Fruit fly (Drosophila melanogaster) whole organism, embryonic: ENCODE results near the gene Prat2.
A peak's percentile ranks its signal among the peaks of the same experiment; 100 is the strongest.

Experiments used
- Blimp-1 ChIP-seq: fragments of 200-800 bp; sonication (Bioruptor generic); optimal IDR thresholded peaks from 3 replicates; lab custom pipeline; 2018; ENCODE audit warnings: missing biosample characterization, missing genetic modification characterization, mild to moderate bottlenecking, moderate library complexity, missing genetic modification reagents
- CG10209 ChIP-seq: fragments of 200-800 bp; sonication (Bioruptor generic); optimal IDR thresholded peaks from 3 replicates; lab custom pipeline; 2017; ENCODE audit warnings: missing biosample characterization, mild to moderate bottlenecking, missing genetic modification characterization, missing genetic modification reagents
- CG10274 ChIP-seq: fragments of 200-800 bp; sonication (Bioruptor generic); optimal IDR thresholded peaks from 3 replicates; lab custom pipeline; 2017; ENCODE audit warnings: missing biosample characterization, mild to moderate bottlenecking, missing genetic modification characterization
- CG10979 ChIP-seq: fragments of 200-800 bp; sonication (Bioruptor generic); optimal IDR thresholded peaks from 2 replicates; lab custom pipeline; 2018; ENCODE audit warnings: missing biosample characterization, mild to moderate bottlenecking, missing genetic modification characterization, moderate library complexity
- CG11560 ChIP-seq: fragments of 200-800 bp; sonication (Bioruptor generic); IDR thresholded peaks from 3 replicates; pipeline ENCODE4 v1.3.6; 2022; ENCODE audit warnings: missing biosample characterization, missing genetic modification characterization
- CG11696 ChIP-seq: fragments of 200-800 bp; sonication (Bioruptor generic); IDR thresholded peaks from 2 replicates; pipeline ENCODE4 v1.3.6; 2022; ENCODE audit warnings: missing biosample characterization, missing genetic modification characterization
- CG13424 ChIP-seq: fragments of 200-800 bp; sonication (Bioruptor generic); optimal IDR thresholded peaks from 2 replicates; lab custom pipeline; 2019; ENCODE audit warnings: missing biosample characterization, mild to moderate bottlenecking, missing genetic modification characterization, moderate library complexity
- CG13894 ChIP-seq: fragments of 200-800 bp; sonication (Bioruptor generic); optimal IDR thresholded peaks from 3 replicates; lab custom pipeline; 2018; ENCODE audit warnings: missing biosample characterization, mild to moderate bottlenecking, missing genetic modification characterization, moderate library complexity
- CG15269 ChIP-seq: fragments of 200-800 bp; sonication (Bioruptor generic); optimal IDR thresholded peaks from 2 replicates; lab custom pipeline; 2018; ENCODE audit warnings: missing biosample characterization, mild to moderate bottlenecking, missing genetic modification characterization, moderate library complexity
- CG17359 ChIP-seq: fragments of 200-800 bp; sonication (Bioruptor generic); optimal IDR thresholded peaks from 3 replicates; lab custom pipeline; 2018; ENCODE audit warnings: missing biosample characterization, mild to moderate bottlenecking, missing genetic modification characterization, moderate library complexity
- CG17361 ChIP-seq: fragments of 200-800 bp; sonication (Bioruptor generic); IDR thresholded peaks from 3 replicates; pipeline ENCODE4 v1.3.6; 2022; ENCODE audit warnings: missing biosample characterization, missing genetic modification characterization
- CG18599 ChIP-seq: fragments of 200-800 bp; sonication (Bioruptor generic); optimal IDR thresholded peaks from 3 replicates; lab custom pipeline; 2017; ENCODE audit warnings: missing biosample characterization, missing genetic modification characterization, mild to moderate bottlenecking, moderate library complexity, missing genetic modification reagents
- CG2199 ChIP-seq: fragments of 200-800 bp; sonication (Bioruptor generic); IDR thresholded peaks from 3 replicates; pipeline ENCODE4 v1.3.6; 2022; ENCODE audit warnings: missing biosample characterization, missing genetic modification characterization
- CG2202 ChIP-seq: fragments of 200-800 bp; sonication (Bioruptor generic); optimal IDR thresholded peaks from 2 replicates; lab custom pipeline; 2018; ENCODE audit warnings: missing biosample characterization, mild to moderate bottlenecking, missing genetic modification characterization
- CG30020 ChIP-seq: fragments of 200-800 bp; optimal IDR thresholded peaks from 2 replicates; lab custom pipeline; 2019; ENCODE audit warnings: missing biosample characterization, mild to moderate bottlenecking, missing genetic modification characterization, moderate library complexity
- CG6254 ChIP-seq: fragments of 200-800 bp; sonication (Bioruptor generic); optimal IDR thresholded peaks from 3 replicates; lab custom pipeline; 2017; ENCODE audit warnings: mild to moderate bottlenecking, missing biosample characterization, missing genetic modification reagents, missing genetic modification characterization
- CG7556 ChIP-seq: fragments of 200-800 bp; sonication (Bioruptor generic); optimal IDR thresholded peaks from 2 replicates; lab custom pipeline; 2017; ENCODE audit warnings: missing biosample characterization, mild to moderate bottlenecking, missing genetic modification characterization
- CG9437 ChIP-seq: fragments of 200-800 bp; sonication (Bioruptor generic); optimal IDR thresholded peaks from 2 replicates; lab custom pipeline; 2018; ENCODE audit warnings: missing biosample characterization, mild to moderate bottlenecking, missing genetic modification characterization
- D19A ChIP-seq: fragments of 200-800 bp; optimal IDR thresholded peaks from 3 replicates; lab custom pipeline; 2019; ENCODE audit warnings: missing biosample characterization, mild to moderate bottlenecking, missing genetic modification characterization, moderate library complexity
- H15 ChIP-seq: fragments of 200-800 bp; sonication (Bioruptor generic); IDR thresholded peaks from 3 replicates; pipeline ENCODE4 v1.3.6; 2022; ENCODE audit warnings: missing biosample characterization, missing genetic modification characterization
- Hey ChIP-seq: fragments of 200-800 bp; sonication (Bioruptor generic); optimal IDR thresholded peaks from 3 replicates; lab custom pipeline; 2018; ENCODE audit warnings: missing biosample characterization, mild to moderate bottlenecking, missing genetic modification characterization
- Hr39 ChIP-seq: fragments of >200 bp; optimal IDR thresholded peaks from 2 replicates; lab custom pipeline; 2017
- MESR4 ChIP-seq: fragments of 200-800 bp; sonication (Bioruptor generic); optimal IDR thresholded peaks from 2 replicates; lab custom pipeline; 2018; ENCODE audit warnings: missing biosample characterization, mild to moderate bottlenecking, missing genetic modification characterization, moderate library complexity
- Neu2 ChIP-seq: fragments of 200-800 bp; sonication (Bioruptor generic); optimal IDR thresholded peaks from 3 replicates; lab custom pipeline; 2016; ENCODE audit warnings: missing biosample characterization, missing genetic modification characterization, borderline replicate concordance
- Nf-YC ChIP-seq: fragments of 200-800 bp; optimal IDR thresholded peaks from 3 replicates; lab custom pipeline; 2019; ENCODE audit warnings: missing biosample characterization, mild to moderate bottlenecking, missing genetic modification characterization, moderate library complexity
- Oli ChIP-seq: fragments of 200-800 bp; sonication (Bioruptor generic); optimal IDR thresholded peaks from 2 replicates; lab custom pipeline; 2018; ENCODE audit warnings: missing biosample characterization, mild to moderate bottlenecking, missing genetic modification characterization, moderate library complexity
- Rx ChIP-seq: fragments of 200-800 bp; sonication (Bioruptor generic); IDR thresholded peaks from 2 replicates; pipeline ENCODE4 v1.3.6; 2022; ENCODE audit warnings: missing biosample characterization, missing genetic modification characterization
- Sox102F ChIP-seq: fragments of 200-800 bp; sonication (Bioruptor generic); optimal IDR thresholded peaks from 2 replicates; lab custom pipeline; 2018; ENCODE audit warnings: missing biosample characterization, mild to moderate bottlenecking, missing genetic modification characterization, moderate library complexity
- Trl ChIP-seq, 3 experiments: fragments of >200 bp in 2 of 3; fragments of 200-800 bp in 1 of 3; sonication (Bioruptor generic) in 1 of 3; optimal IDR thresholded peaks; 2 replicates in 1 of 3; 3 replicates in 2 of 3; lab custom pipeline; 2016 to 2017; ENCODE audit warnings: missing biosample characterization in 1 of 3, missing genetic modification characterization in 1 of 3
- Xrp1 ChIP-seq: fragments of 200-800 bp; sonication (Bioruptor generic); IDR thresholded peaks from 2 replicates; pipeline ENCODE4 v1.3.6; 2022; ENCODE audit warnings: missing biosample characterization, missing genetic modification characterization
- abd-A ChIP-seq: fragments of 200-800 bp; sonication (Bioruptor generic); optimal IDR thresholded peaks from 3 replicates; lab custom pipeline; 2019; ENCODE audit warnings: missing biosample characterization, mild to moderate bottlenecking, missing genetic modification characterization, moderate library complexity
- ase ChIP-seq: fragments of 200-800 bp; sonication (Bioruptor generic); IDR thresholded peaks from 3 replicates; pipeline ENCODE4 v1.3.6; 2022; ENCODE audit warnings: missing biosample characterization, missing genetic modification characterization
- bigmax ChIP-seq: fragments of 200-800 bp; sonication (Bioruptor generic); optimal IDR thresholded peaks from 2 replicates; lab custom pipeline; 2018; ENCODE audit warnings: missing biosample characterization, mild to moderate bottlenecking, missing genetic modification characterization
- bowl ChIP-seq: fragments of 200-800 bp; sonication (Bioruptor generic); IDR thresholded peaks from 2 replicates; pipeline ENCODE4 v1.3.6; 2022; ENCODE audit warnings: missing biosample characterization, missing genetic modification characterization
- crol ChIP-seq: fragments of 200-800 bp; sonication (Bioruptor generic); IDR thresholded peaks from 2 replicates; pipeline ENCODE4 v1.3.6; 2022; ENCODE audit warnings: missing biosample characterization, missing genetic modification characterization
- gro ChIP-seq: fragments of 200-800 bp; sonication (Bioruptor generic); optimal IDR thresholded peaks from 2 replicates; lab custom pipeline; 2016; ENCODE audit warnings: missing biosample characterization, missing genetic modification characterization
- lab ChIP-seq: fragments of 200-800 bp; sonication (Bioruptor generic); optimal IDR thresholded peaks from 3 replicates; lab custom pipeline; 2017; ENCODE audit warnings: missing biosample characterization, missing genetic modification characterization, mild to moderate bottlenecking, moderate library complexity, missing genetic modification reagents
- mam ChIP-seq: fragments of 200-800 bp; sonication (Bioruptor generic); optimal IDR thresholded peaks from 3 replicates; lab custom pipeline; 2016; ENCODE audit warnings: missing biosample characterization, missing genetic modification characterization
- nerfin-1 ChIP-seq: fragments of 200-800 bp; sonication (Bioruptor generic); optimal IDR thresholded peaks from 3 replicates; lab custom pipeline; 2019; ENCODE audit warnings: missing biosample characterization, mild to moderate bottlenecking, missing genetic modification characterization, moderate library complexity
- nmo ChIP-seq: fragments of 200-800 bp; sonication (Bioruptor generic); optimal IDR thresholded peaks from 2 replicates; lab custom pipeline; 2018; ENCODE audit warnings: missing biosample characterization, mild to moderate bottlenecking, missing genetic modification characterization, moderate library complexity
- odd ChIP-seq: fragments of 200-800 bp; sonication (Bioruptor generic); optimal IDR thresholded peaks from 2 replicates; lab custom pipeline; 2017; ENCODE audit warnings: missing biosample characterization, mild to moderate bottlenecking, missing genetic modification characterization
- onecut ChIP-seq: fragments of 200-800 bp; sonication (Bioruptor generic); IDR thresholded peaks from 2 replicates; pipeline ENCODE4 v1.3.6; 2022; ENCODE audit warnings: missing biosample characterization, missing genetic modification characterization
- org-1 ChIP-seq: fragments of 200-800 bp; sonication (Bioruptor generic); optimal IDR thresholded peaks from 2 replicates; lab custom pipeline; 2017; ENCODE audit warnings: missing biosample characterization, missing genetic modification characterization
- sd ChIP-seq: fragments of 200-800 bp; sonication (Bioruptor generic); optimal IDR thresholded peaks from 3 replicates; lab custom pipeline; 2018; ENCODE audit warnings: missing biosample characterization, mild to moderate bottlenecking, missing genetic modification characterization, moderate library complexity
- sens ChIP-seq: fragments of 200-800 bp; sonication (Bioruptor generic); peaks from one replicate; lab custom pipeline; 2016; ENCODE audit warnings: missing biosample characterization, missing genetic modification characterization
- sob ChIP-seq: fragments of 200-800 bp; sonication (Bioruptor generic); IDR thresholded peaks from 2 replicates; pipeline ENCODE4 v1.3.6; 2022; ENCODE audit warnings: missing biosample characterization, missing genetic modification characterization
- sqz ChIP-seq: fragments of 200-800 bp; sonication (Bioruptor generic); optimal IDR thresholded peaks from 3 replicates; lab custom pipeline; 2018; ENCODE audit warnings: missing biosample characterization, mild to moderate bottlenecking, missing genetic modification characterization
- stc ChIP-seq: fragments of 200-800 bp; sonication (Bioruptor generic); IDR thresholded peaks from 2 replicates; pipeline ENCODE4 v1.3.6; 2022; ENCODE audit warnings: missing biosample characterization, missing genetic modification characterization
- twi ChIP-seq: fragments of 200-800 bp; optimal IDR thresholded peaks from 2 replicates; lab custom pipeline; 2019; ENCODE audit warnings: missing biosample characterization, mild to moderate bottlenecking, missing genetic modification characterization, moderate library complexity

The Prat2 gene

DNA sequence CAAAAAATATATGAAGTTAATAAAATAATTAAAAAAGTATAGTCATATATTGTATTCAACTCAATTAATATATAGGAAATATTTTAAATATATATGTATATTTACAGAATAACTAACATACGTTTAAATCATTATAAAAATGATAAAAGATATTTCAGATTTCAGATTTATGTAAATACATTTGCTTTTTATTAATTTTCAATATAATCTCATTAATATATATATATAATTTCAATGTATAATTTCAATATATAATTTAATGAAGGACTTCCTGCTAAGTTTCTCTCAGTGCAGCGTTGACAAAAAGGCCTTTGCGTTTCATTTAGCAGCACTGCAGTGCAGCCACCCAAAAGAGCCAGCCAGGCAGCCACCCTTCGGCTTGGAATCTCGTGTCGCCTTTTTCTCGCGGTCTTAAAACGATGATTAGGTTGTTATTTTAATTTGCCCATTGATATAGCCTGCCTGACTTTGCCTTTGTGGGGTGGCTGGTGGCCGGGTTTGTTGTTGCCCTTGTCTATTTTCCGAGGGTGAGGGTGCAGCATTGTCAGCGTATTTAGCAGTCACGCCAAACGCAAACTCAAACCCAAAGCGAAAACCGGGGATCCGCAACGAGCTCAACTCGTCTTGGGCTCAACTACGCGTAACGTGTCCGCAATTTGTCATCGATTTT, 28.9 kb downstream of the Prat2 start (continued):
- TF ChIP-seq CG9437 (GFP tag; lab: Kevin White, UChicago) (peak; percentile 21), gro (GFP tag; lab: Kevin White, UChicago) (no peak), Xrp1 (peak; percentile 17; the same call in 1 of the 2 replicates), sob (GFP tag; lab: Robert Waterston, UW) (no peak), Sox102F (GFP tag; lab: Kevin White, UChicago) (peak; percentile 35), Hey (tag; lab: Kevin White, UChicago) (peak; percentile 64), CG18599 (GFP tag; lab: Kevin White, UChicago) (peak; percentile 34), lab (GFP tag; lab: Kevin White, UChicago) (peak; percentile 11), bigmax (GFP tag; lab: Kevin White, UChicago) (no peak), odd (GFP tag; lab: Kevin White, UChicago) (peak; percentile 42), CG13894 (tag; lab: Kevin White, UChicago) (no peak), CG11696 (GFP tag; lab: Robert Waterston, UW) (no peak), abd-A (tag; lab: Kevin White, UChicago) (peak; percentile 36), crol (GFP tag; lab: Robert Waterston, UW) (no peak), H15 (no peak), CG6254 (GFP tag; lab: Kevin White, UChicago) (peak; percentile 36), D19A (tag; lab: Kevin White, UChicago) (peak; percentile 64), sqz (GFP tag; lab: Kevin White, UChicago) (no peak), MESR4 (GFP tag; lab: Kevin White, UChicago) (no peak), CG15269 (tag; lab: Kevin White, UChicago) (peak; percentile 28), CG2202 (tag; lab: Kevin White, UChicago) (peak; percentile 18), Neu2 (GFP tag; lab: Kevin White, UChicago) (no peak), CG7556 (GFP tag; lab: Kevin White, UChicago) (peak; percentile 75), mam (no peak), Trl (optimal IDR thresholded peaks at IDR 0.05; lab: Kevin White, UChicago) (no peak), Trl (GFP tag; optimal IDR thresholded peaks at IDR 0.05; lab: Kevin White, UChicago) (no peak), CG17359 (tag; lab: Kevin White, UChicago) (peak; percentile 27), CG30020 (tag; lab: Kevin White, UChicago) (peak; percentile 18), Hr39 (lab: Kevin White, UChicago) (no peak), onecut (GFP tag; lab: Robert Waterston, UW) (0 out of 2 replicates have a peak, but pooled peaks have one; percentile 25), CG11560 (tag; lab: Robert Waterston, UW) (no peak), Oli (tag; lab: Kevin White, UChicago) (peak; percentile 46), CG10209 (GFP tag; lab: Kevin White, UChicago) (peak; percentile 45), Nf-YC (tag; lab: Kevin White, UChicago) (peak; percentile 15), nmo (GFP tag; lab: Kevin White, UChicago) (peak; percentile 60), bowl (no peak), Blimp-1 (GFP tag; lab: Kevin White, UChicago) (peak; percentile 50), stc (GFP tag; lab: Robert Waterston, UW) (no peak), ase (GFP tag; lab: Robert Waterston, UW) (no peak), CG17361 (peak; percentile 85), twi (peak; percentile 4), nerfin-1 (tag; lab: Kevin White, UChicago) (peak; percentile 51), CG10979 (peak; percentile 79), org-1 (GFP tag; lab: Kevin White, UChicago) (no peak), CG10274 (GFP tag; lab: Kevin White, UChicago) (no peak), CG2199 (GFP tag; lab: Robert Waterston, UW) (no peak), Rx (GFP tag; lab: Robert Waterston, UW) (no peak), CG13424 (tag; lab: Kevin White, UChicago) (peak; percentile 58), sens (peak; percentile 31), sd (tag; lab: Kevin White, UChicago) (peak; percentile 15)
